Worm (Caenorhabditis elegans): ENCODE measurements around the gene D2096.9.

D2096.9 gene

ce11 chrIV:8345518-8345917 lies 37.1 kb downstream of the D2096.9 start, which contains the start of gene F17E9.5:
F17E9.5 (plus strand) TSS chrIV:8345818.
- TF ChIP-seq ceh-9 (tag; optimal IDR thresholded peaks at IDR 0.05) (no peak), ztf-11 (tag; optimal IDR thresholded peaks at IDR 0.05) (no peak), unc-39 (tag; optimal IDR thresholded peaks at IDR 0.05) (no peak), lsy-12 (tag; optimal IDR thresholded peaks at IDR 0.05) (no peak), nfya-1 (tag; optimal IDR thresholded peaks at IDR 0.05; ENCODE audit: insufficient read depth) (no peak), mml-1 (tag; optimal IDR thresholded peaks at IDR 0.05) (no peak), fkh-10 (GFP tag; optimal IDR thresholded peaks at IDR 0.05) (no peak), ceh-28 (tag; optimal IDR thresholded peaks at IDR 0.05) (no peak), nhr-12 (tag; optimal IDR thresholded peaks at IDR 0.05) (no peak)

DNA sequence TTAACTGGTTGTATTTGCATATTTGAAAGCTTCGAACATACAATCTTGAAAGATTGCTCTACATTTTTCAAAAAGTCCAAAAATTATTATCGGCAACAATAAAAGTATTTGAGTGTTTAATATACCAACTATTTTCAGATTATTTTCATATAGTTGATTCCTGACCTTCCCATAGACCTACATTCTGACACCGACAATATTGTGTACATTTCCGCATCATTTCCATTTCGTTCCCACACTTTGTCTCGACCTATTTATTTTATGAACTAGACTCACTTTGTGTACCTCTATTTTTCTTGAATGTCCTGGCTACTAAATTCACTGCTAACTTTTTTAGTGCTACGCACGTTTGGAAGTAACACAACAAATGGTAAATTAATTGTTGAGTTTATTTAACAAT lies 40.2 kb downstream of the D2096.9 start, which contains the start of gene lgc-5:
lgc-5 (plus strand) TSS at position 301 of the 400 bp plus-strand sequence.
- TF ChIP-seq nhr-28 (tag; optimal IDR thresholded peaks at IDR 0.05) (no peak), fos-1 (tag; optimal IDR thresholded peaks at IDR 0.05) (no peak), ceh-16 (tag; optimal IDR thresholded peaks at IDR 0.05) (no peak), nhr-25 (tag; optimal IDR thresholded peaks at IDR 0.05) (no peak), lsy-12 (tag; optimal IDR thresholded peaks at IDR 0.05) (no peak), nhr-43 (tag; optimal IDR thresholded peaks at IDR 0.05; ENCODE audit: poor library complexity, severe bottlenecking) (no peak), jun-1 (tag; optimal IDR thresholded peaks at IDR 0.05) (no peak), ztf-11 (tag; optimal IDR thresholded peaks at IDR 0.05) (no peak), nfya-1 (tag; optimal IDR thresholded peaks at IDR 0.05; ENCODE audit: insufficient read depth) (no peak)

- TF ChIP-seq hmg-11 (tag; optimal IDR thresholded peaks at IDR 0.05) = no peak
- TF ChIP-seq nhr-11 (tag; optimal IDR thresholded peaks at IDR 0.05) = no peak
- no peak for TF ChIP-seq sea-2 (GFP tag; optimal IDR thresholded peaks at IDR 0.05)
- TF ChIP-seq ztf-11 (tag; optimal IDR thresholded peaks at IDR 0.05) = no peak
- TF ChIP-seq nhr-76 (tag; optimal IDR thresholded peaks at IDR 0.05) = no peak
- TF ChIP-seq lin-15B (tag; optimal IDR thresholded peaks at IDR 0.05) = no peak
- no peak for TF ChIP-seq egl-5 (tag; optimal IDR thresholded peaks at IDR 0.05)
- no peak for TF ChIP-seq ceh-28 (tag; optimal IDR thresholded peaks at IDR 0.05)
- TF ChIP-seq ztf-4 (tag; optimal IDR thresholded peaks at IDR 0.05) = no peak
- TF ChIP-seq tbx-2 (tag; optimal IDR thresholded peaks at IDR 0.05) = no peak
- TF ChIP-seq nhr-23 (tag; optimal IDR thresholded peaks at IDR 0.05) = no peak
- no peak for TF ChIP-seq nhr-67 (tag; optimal IDR thresholded peaks at IDR 0.05)
- TF ChIP-seq unc-39 (tag; optimal IDR thresholded peaks at IDR 0.05) = no peak
- TF ChIP-seq ZK546.5 (tag; optimal IDR thresholded peaks at IDR 0.05) = no peak
Measured at ce11 chrIV:8339636-8340035, 43.0 kb downstream of the D2096.9 start, which contains the start of gene lgc-6. lgc-6 (plus strand) TSS chrIV:8339936.

DNA sequence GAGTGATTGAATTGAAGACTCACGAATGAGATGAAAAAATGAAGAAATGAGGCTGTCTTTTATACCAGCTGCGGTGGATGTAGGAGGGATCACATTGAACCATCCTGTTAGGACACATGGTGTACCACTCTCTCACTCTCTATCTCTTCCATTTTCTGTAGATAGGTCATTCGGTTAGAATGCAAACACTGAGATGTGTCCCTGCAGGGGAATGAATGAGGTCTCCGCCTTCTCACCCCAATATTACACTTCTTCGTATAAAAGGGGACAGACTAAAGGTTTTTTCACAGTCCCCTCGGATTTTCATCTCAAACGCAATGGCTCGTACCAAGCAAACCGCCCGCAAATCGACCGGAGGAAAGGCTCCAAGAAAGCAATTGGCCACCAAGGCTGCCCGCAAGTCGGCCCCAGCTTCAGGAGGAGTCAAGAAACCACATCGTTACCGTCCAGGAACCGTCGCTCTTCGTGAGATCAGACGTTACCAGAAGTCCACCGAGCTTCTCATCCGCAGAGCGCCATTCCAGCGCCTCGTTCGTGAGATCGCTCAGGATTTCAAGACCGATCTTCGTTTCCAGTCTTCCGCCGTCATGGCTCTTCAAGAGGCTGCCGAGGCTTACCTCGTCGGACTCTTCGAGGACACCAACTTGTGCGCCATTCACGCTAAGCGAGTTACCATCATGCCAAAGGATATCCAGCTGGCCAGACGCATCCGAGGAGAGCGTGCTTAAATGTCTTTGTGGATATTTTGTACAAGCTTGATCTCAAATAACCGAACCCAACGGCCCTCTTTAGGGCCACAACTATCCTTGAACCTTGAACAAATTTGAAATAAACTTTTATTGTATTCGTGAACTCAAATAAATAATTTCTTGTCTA lies 48.4 kb downstream of the D2096.9 start, which contains the start of gene his-32:
his-32 (plus strand) TSS at position 318 of the 876 bp plus-strand sequence.
- no peak for TF ChIP-seq snpc-4 (tag; optimal IDR thresholded peaks at IDR 0.05)
- TF ChIP-seq lin-15B (tag; optimal IDR thresholded peaks at IDR 0.05) = peak; percentile 15
- no peak for TF ChIP-seq skn-1 (tag; optimal IDR thresholded peaks at IDR 0.05)
- peak; percentile 88 for TF ChIP-seq nhr-23 (tag; optimal IDR thresholded peaks at IDR 0.05)
- TF ChIP-seq elt-1 (tag; optimal IDR thresholded peaks at IDR 0.05) = peak; percentile 48
- TF ChIP-seq nhr-25 (tag; optimal IDR thresholded peaks at IDR 0.05) = peak; percentile 94
- TF ChIP-seq R02D3.7 (tag; optimal IDR thresholded peaks at IDR 0.05) = no peak
- TF ChIP-seq lsy-12 (tag; optimal IDR thresholded peaks at IDR 0.05) = peak; percentile 43
- no peak for TF ChIP-seq fkh-10 (GFP tag; optimal IDR thresholded peaks at IDR 0.05)
- TF ChIP-seq egl-5 (tag; optimal IDR thresholded peaks at IDR 0.05) = no peak
- TF ChIP-seq ztf-11 (tag; optimal IDR thresholded peaks at IDR 0.05) = no peak
- TF ChIP-seq nfya-1 (tag; optimal IDR thresholded peaks at IDR 0.05; ENCODE audit: insufficient read depth) = no peak
- TF ChIP-seq unc-62 (GFP tag; optimal IDR thresholded peaks at IDR 0.05) = no peak
- no peak for TF ChIP-seq nhr-67 (tag; optimal IDR thresholded peaks at IDR 0.05)
- TF ChIP-seq elt-3 (tag; optimal IDR thresholded peaks at IDR 0.05) = no peak
- TF ChIP-seq ceh-9 (tag; optimal IDR thresholded peaks at IDR 0.05) = no peak
- peak; percentile 42 for TF ChIP-seq pha-4 (tag; optimal IDR thresholded peaks at IDR 0.05)
- no peak for TF ChIP-seq sea-2 (GFP tag; optimal IDR thresholded peaks at IDR 0.05)
- peak; percentile 26 for TF ChIP-seq nhr-43 (tag; optimal IDR thresholded peaks at IDR 0.05; ENCODE audit: poor library complexity, severe bottlenecking)

- TF ChIP-seq hmg-11 (tag; optimal IDR thresholded peaks at IDR 0.05) = no peak
- no peak for TF ChIP-seq nhr-237 (tag; optimal IDR thresholded peaks at IDR 0.05)
- no peak for TF ChIP-seq ZK546.5 (tag; optimal IDR thresholded peaks at IDR 0.05)
- TF ChIP-seq nhr-12 (tag; optimal IDR thresholded peaks at IDR 0.05) = no peak
- no peak for TF ChIP-seq pqm-1 (tag; optimal IDR thresholded peaks at IDR 0.05)
Measured at ce11 chrIV:8333954-8333987, 48.8 kb downstream of the D2096.9 start, which contains the start of gene his-31. his-31 (minus strand) TSS chrIV:8333983.

All from whole organism, L3 larva.